Worm (Caenorhabditis elegans): ENCODE data around the gene srbc-60.

- TF ChIP-seq lin-39 (tag; optimal IDR thresholded peaks at IDR 0.05) (no peak), unc-130 (tag; optimal IDR thresholded peaks at IDR 0.05) (no peak), aha-1 (tag; optimal IDR thresholded peaks at IDR 0.05) (no peak), ceh-90 (tag; optimal IDR thresholded peaks at IDR 0.05) (no peak), elt-2 (tag; optimal IDR thresholded peaks at IDR 0.05) (no peak), rnt-1 (tag; optimal IDR thresholded peaks at IDR 0.05) (no peak), nhr-11 (tag; optimal IDR thresholded peaks at IDR 0.05) (no peak), nhr-77 (tag; optimal IDR thresholded peaks at IDR 0.05) (no peak), ztf-11 (tag; optimal IDR thresholded peaks at IDR 0.05) (no peak), ces-1 (GFP tag; optimal IDR thresholded peaks at IDR 0.05) (no peak), lir-3 (tag; optimal IDR thresholded peaks at IDR 0.05; ENCODE audit: poor library complexity) (no peak), ztf-4 (tag; optimal IDR thresholded peaks at IDR 0.05) (no peak), fos-1 (tag; optimal IDR thresholded peaks at IDR 0.05) (no peak)
These were observed 41.3 kb upstream of the srbc-60 start, which contains the start of gene srj-24 for ce11 chrV:738770-739169.

All from whole organism, L1 larva.